Worm (Caenorhabditis elegans) whole organism, mixed stage, embryonic: ENCODE data around the gene srd-12.

Experiments used
- bed-3 ChIP-seq: fragments of 200-800 bp; sonication (Bioruptor generic); optimal IDR thresholded peaks from 3 replicates; lab custom pipeline; 2018; ENCODE audit warnings: mild to moderate bottlenecking, missing genetic modification characterization, moderate library complexity, missing compliant biosample characterization
- blmp-1 ChIP-seq: fragments of 150-350 bp; optimal IDR thresholded peaks from 2 replicates; lab custom pipeline; 2014; ENCODE audit warnings: missing biosample characterization, missing genetic modification characterization
- ceh-39 ChIP-seq: fragments of 150-350 bp; optimal IDR thresholded peaks from 2 replicates; lab custom pipeline; 2014; ENCODE audit warnings: missing biosample characterization, missing genetic modification characterization
- ces-1 ChIP-seq: fragments of 150-350 bp; optimal IDR thresholded peaks from 2 replicates; lab custom pipeline; 2014; ENCODE audit warnings: missing biosample characterization, missing genetic modification reagents, missing genetic modification characterization
- cnd-1 ChIP-seq: fragments of 200-800 bp; sonication (Bioruptor generic); optimal IDR thresholded peaks from 2 replicates; lab custom pipeline; 2018; ENCODE audit warnings: mild to moderate bottlenecking, missing genetic modification characterization, missing compliant biosample characterization
- drap-1 ChIP-seq: fragments of 200-800 bp; sonication (Bioruptor generic); optimal IDR thresholded peaks from 3 replicates; lab custom pipeline; 2018; ENCODE audit warnings: mild to moderate bottlenecking, missing genetic modification characterization, missing compliant biosample characterization
- elt-1 ChIP-seq: sonication (generic microtip); optimal IDR thresholded peaks from 2 replicates; lab custom pipeline; 2017; ENCODE audit warnings: missing genetic modification characterization, mild to moderate bottlenecking, missing compliant biosample characterization, antibody characterized with exemption, moderate library complexity, borderline replicate concordance; ENCODE audit not compliant: insufficient read depth
- elt-3 ChIP-seq: fragments of 150-350 bp; optimal IDR thresholded peaks from 2 replicates; lab custom pipeline; 2014; ENCODE audit warnings: missing biosample characterization, missing genetic modification characterization
- flh-1 ChIP-seq: fragments of 200-800 bp; sonication (Bioruptor generic); optimal IDR thresholded peaks from 2 replicates; lab custom pipeline; 2018; ENCODE audit warnings: mild to moderate bottlenecking, missing genetic modification characterization, moderate library complexity, missing compliant biosample characterization
- ham-2 ChIP-seq: fragments of 200-800 bp; sonication (Bioruptor generic); optimal IDR thresholded peaks from 2 replicates; lab custom pipeline; 2018; ENCODE audit warnings: mild to moderate bottlenecking, missing genetic modification characterization, missing compliant biosample characterization
- hlh-1 ChIP-seq: fragments of 150-350 bp; optimal IDR thresholded peaks from 2 replicates; lab custom pipeline; 2014; ENCODE audit warnings: missing biosample characterization, missing genetic modification reagents, missing genetic modification characterization
- lin-13 ChIP-seq: fragments of 150-350 bp; optimal IDR thresholded peaks from 2 replicates; lab custom pipeline; 2014; ENCODE audit warnings: missing biosample characterization, missing genetic modification characterization
- lin-32 ChIP-seq: fragments of 200-800 bp; sonication (Bioruptor generic); optimal IDR thresholded peaks from 2 replicates; lab custom pipeline; 2018; ENCODE audit warnings: mild to moderate bottlenecking, missing genetic modification characterization, missing compliant biosample characterization
- lsy-2 ChIP-seq: fragments of 150-350 bp; optimal IDR thresholded peaks from 2 replicates; lab custom pipeline; 2014; ENCODE audit warnings: missing biosample characterization, missing genetic modification characterization
- mab-5 ChIP-seq: fragments of 150-350 bp; optimal IDR thresholded peaks from 2 replicates; lab custom pipeline; 2014; ENCODE audit warnings: missing biosample characterization, missing genetic modification characterization
- mep-1 ChIP-seq: fragments of 150-350 bp; optimal IDR thresholded peaks from 2 replicates; lab custom pipeline; 2017; ENCODE audit warnings: missing biosample characterization, missing genetic modification reagents, missing genetic modification characterization, inconsistent platforms
- mls-2 ChIP-seq: sonication (generic microtip); optimal IDR thresholded peaks from 2 replicates; lab custom pipeline; 2016; ENCODE audit warnings: mild to moderate bottlenecking, missing genetic modification characterization, moderate library complexity, missing compliant biosample characterization
- nhr-237 ChIP-seq: fragments of 150-350 bp; optimal IDR thresholded peaks from 2 replicates; lab custom pipeline; 2014; ENCODE audit warnings: missing biosample characterization, missing genetic modification characterization
- nhr-28 ChIP-seq: fragments of 150-350 bp; optimal IDR thresholded peaks from 2 replicates; lab custom pipeline; 2014; ENCODE audit warnings: missing biosample characterization, missing genetic modification characterization
- nhr-76 ChIP-seq: sonication (generic microtip); optimal IDR thresholded peaks from 2 replicates; lab custom pipeline; 2017; ENCODE audit warnings: missing biosample characterization, missing genetic modification characterization
- pha-4 ChIP-seq: fragments of 150-350 bp; optimal IDR thresholded peaks from 2 replicates; lab custom pipeline; 2018; ENCODE audit warnings: missing biosample characterization, missing genetic modification reagents, missing genetic modification characterization
- sem-2 ChIP-seq: fragments of 200-800 bp; sonication (Bioruptor generic); optimal IDR thresholded peaks from 2 replicates; lab custom pipeline; 2018; ENCODE audit warnings: mild to moderate bottlenecking, missing genetic modification characterization, missing compliant biosample characterization
- snpc-4 ChIP-seq: fragments of 150-350 bp; optimal IDR thresholded peaks from 2 replicates; lab custom pipeline; 2014; ENCODE audit warnings: missing biosample characterization, missing genetic modification characterization
- sptf-1 ChIP-seq: sonication (generic microtip); optimal IDR thresholded peaks from 2 replicates; lab custom pipeline; 2017; ENCODE audit warnings: mild to moderate bottlenecking, missing genetic modification characterization, moderate library complexity, missing compliant biosample characterization
- tbx-8 ChIP-seq: fragments of 200-800 bp; sonication (Bioruptor generic); optimal IDR thresholded peaks from 2 replicates; lab custom pipeline; 2018; ENCODE audit warnings: mild to moderate bottlenecking, missing genetic modification characterization, moderate library complexity, missing compliant biosample characterization
- unc-120 ChIP-seq: sonication (generic microtip); optimal IDR thresholded peaks from 2 replicates; lab custom pipeline; 2017; ENCODE audit warnings: missing genetic modification characterization, missing compliant biosample characterization; ENCODE audit not compliant: poor library complexity, severe bottlenecking
- unc-39 ChIP-seq: fragments of 150-350 bp; optimal IDR thresholded peaks from 2 replicates; lab custom pipeline; 2014; ENCODE audit warnings: missing biosample characterization, missing genetic modification characterization
- unc-62 ChIP-seq: fragments of 150-350 bp; optimal IDR thresholded peaks from 2 replicates; lab custom pipeline; 2014; ENCODE audit warnings: missing biosample characterization, missing genetic modification reagents, missing genetic modification characterization
- zip-8 ChIP-seq: fragments of 150-350 bp; optimal IDR thresholded peaks from 2 replicates; lab custom pipeline; 2014; ENCODE audit warnings: missing biosample characterization, missing genetic modification characterization
- ztf-11 ChIP-seq: fragments of 150-350 bp; optimal IDR thresholded peaks from 2 replicates; lab custom pipeline; 2014; ENCODE audit warnings: missing biosample characterization, missing genetic modification characterization

Gene srd-12

ce11 chrIV:5630156-5630555 lies at the start of gene srd-12:
Gene srd-12 (minus strand): TSS chrIV:5630256.
- TF ChIP-seq drap-1 (no peak), ces-1 (GFP tag; lab: Kevin White, UChicago) (no peak), flh-1 (GFP tag; lab: Kevin White, UChicago) (no peak), cnd-1 (tag; lab: Kevin White, UChicago) (no peak), tbx-8 (GFP tag; lab: Kevin White, UChicago) (no peak), lin-32 (no peak), mls-2 (tag; lab: Kevin White, UChicago) (no peak), elt-1 (tag; lab: Kevin White, UChicago) (no peak), sem-2 (GFP tag; lab: Kevin White, UChicago) (no peak), nhr-76 (tag; lab: Kevin White, UChicago) (no peak), ceh-39 (tag; lab: Kevin White, UChicago) (no peak), unc-39 (tag; lab: Kevin White, UChicago) (no peak)

- TF ChIP-seq ceh-39 (tag; lab: Kevin White, UChicago) = no peak
- TF ChIP-seq pha-4 (tag; lab: Kevin White, UChicago) = no peak
- TF ChIP-seq blmp-1 (tag; lab: Kevin White, UChicago) = no peak
- TF ChIP-seq mls-2 (tag; lab: Kevin White, UChicago) = no peak
- TF ChIP-seq, all 35 proteins: peak for 0
Observed at ce11 chrIV:5678044-5678443, 48.0 kb upstream of the srd-12 start, which contains the start of gene C55C3.4. Gene C55C3.4 (minus strand): TSS chrIV:5678144.

ce11 chrIV:5674435-5674834 lies 44.4 kb upstream of the srd-12 start, which contains the start of gene srd-5:
Gene srd-5 (minus strand): TSS chrIV:5674535.
- no peak for TF ChIP-seq ces-1 (GFP tag; lab: Kevin White, UChicago)
- TF ChIP-seq nhr-237 (tag; lab: Kevin White, UChicago) = no peak
- no peak for TF ChIP-seq ceh-39 (tag; lab: Kevin White, UChicago)
- no peak for TF ChIP-seq zip-8
- TF ChIP-seq mls-2 (tag; lab: Kevin White, UChicago) = no peak
- TF ChIP-seq tbx-8 (GFP tag; lab: Kevin White, UChicago) = no peak
- no peak for TF ChIP-seq mab-5 (tag; lab: Kevin White, UChicago)
- TF ChIP-seq ztf-11 (tag; lab: Kevin White, UChicago) = no peak
- no peak for TF ChIP-seq mep-1 (tag; lab: Kevin White, UChicago)
- no peak for TF ChIP-seq blmp-1 (tag; lab: Kevin White, UChicago)

ce11 chrIV:5671325-5671724 lies 41.3 kb upstream of the srd-12 start:
- TF ChIP-seq drap-1 (no peak), unc-39 (tag; lab: Kevin White, UChicago) (no peak), lin-32 (no peak), pha-4 (tag; lab: Kevin White, UChicago) (no peak), elt-1 (tag; lab: Kevin White, UChicago) (no peak), ham-2 (GFP tag; lab: Kevin White, UChicago) (no peak), unc-120 (no peak), bed-3 (GFP tag; lab: Kevin White, UChicago) (no peak), zip-8 (no peak), nhr-28 (no peak), lin-13 (tag; lab: Kevin White, UChicago) (no peak)
- TF ChIP-seq, all 35 proteins: peak for 0

ce11 chrIV:5669459-5669858 lies 39.4 kb upstream of the srd-12 start, which contains the start of gene T19E7.6:
Gene T19E7.6 (minus strand): TSS chrIV:5669503.
- TF ChIP-seq unc-62 (no peak), lin-13 (tag; lab: Kevin White, UChicago) (no peak), mls-2 (tag; lab: Kevin White, UChicago) (no peak), hlh-1 (tag; lab: Kevin White, UChicago) (no peak), sptf-1 (tag; lab: Kevin White, UChicago) (no peak), pha-4 (tag; lab: Kevin White, UChicago) (no peak), ztf-11 (tag; lab: Kevin White, UChicago) (no peak), zip-8 (no peak), ham-2 (GFP tag; lab: Kevin White, UChicago) (no peak), lsy-2 (tag; lab: Kevin White, UChicago) (no peak), elt-3 (tag; lab: Kevin White, UChicago) (no peak), snpc-4 (no peak), blmp-1 (tag; lab: Kevin White, UChicago) (no peak), nhr-76 (tag; lab: Kevin White, UChicago) (no peak), cnd-1 (tag; lab: Kevin White, UChicago) (no peak), ceh-39 (tag; lab: Kevin White, UChicago) (no peak), ces-1 (GFP tag; lab: Kevin White, UChicago) (no peak), unc-39 (tag; lab: Kevin White, UChicago) (no peak)
